Fruit fly (Drosophila melanogaster): ENCODE results near the gene hh.
A peak's percentile ranks its signal among the peaks of the same experiment; 100 is the strongest.

hh gene

dm6 chr3R:23133301-23133828 is 8.3 kb downstream of the hh start (continued):
- TF ChIP-seq dpn (GFP tag; optimal IDR thresholded peaks at IDR 0.05) (peak in 1 of 2 experiments; percentile 13), Ptx1 (GFP tag; IDR thresholded peaks at IDR 0.05) (no peak), sens-2 (GFP tag; IDR thresholded peaks at IDR 0.05) (0 out of 2 replicates have a peak, but pooled peaks have one; percentile 5), CG11504 (tag; optimal IDR thresholded peaks at IDR 0.05) (no peak), CG4854 (GFP tag; optimal IDR thresholded peaks at IDR 0.05) (no peak), ranshi (GFP tag; IDR thresholded peaks at IDR 0.05) (no peak), CG30431 (GFP tag; optimal IDR thresholded peaks at IDR 0.05) (no peak), CG12299 (tag; optimal IDR thresholded peaks at IDR 0.05) (no peak), Lhr (GFP tag; optimal IDR thresholded peaks at IDR 0.05) (no peak), CG10959 (GFP tag; IDR thresholded peaks at IDR 0.05) (no peak), Adf1 (GFP tag; IDR thresholded peaks at IDR 0.05) (no peak), yki (optimal IDR thresholded peaks at IDR 0.05) (no peak), CG16779 (GFP tag; IDR thresholded peaks at IDR 0.05) (no peak), Ravus (GFP tag; IDR thresholded peaks at IDR 0.05) (no peak), Asciz (GFP tag; optimal IDR thresholded peaks at IDR 0.05) (no peak), zen (tag; optimal IDR thresholded peaks at IDR 0.05) (peak; percentile 37), CG10321 (GFP tag; IDR thresholded peaks at IDR 0.05) (peak; percentile 90), Hmr (GFP tag; optimal IDR thresholded peaks at IDR 0.05) (no peak), Nf-YB (GFP tag; optimal IDR thresholded peaks at IDR 0.05) (peak; percentile 85), pzg (GFP tag; optimal IDR thresholded peaks at IDR 0.05) (no peak), vfl (GFP tag; optimal IDR thresholded peaks at IDR 0.05) (no peak), row (GFP tag; IDR thresholded peaks at IDR 0.05) (0 out of 3 replicates have a peak, but pooled peaks have one; percentile 33), CG16813 (GFP tag; IDR thresholded peaks at IDR 0.05; ENCODE audit: partially characterized antibody) (no peak), CG1647 (GFP tag; optimal IDR thresholded peaks at IDR 0.05) (no peak), CG1603 (tag; optimal IDR thresholded peaks at IDR 0.05) (no peak), Blimp-1 (GFP tag; optimal IDR thresholded peaks at IDR 0.05) (no peak), CG3065 (GFP tag; optimal IDR thresholded peaks at IDR 0.05) (peak; percentile 65), CG15269 (tag; optimal IDR thresholded peaks at IDR 0.05) (no peak)

DNA sequence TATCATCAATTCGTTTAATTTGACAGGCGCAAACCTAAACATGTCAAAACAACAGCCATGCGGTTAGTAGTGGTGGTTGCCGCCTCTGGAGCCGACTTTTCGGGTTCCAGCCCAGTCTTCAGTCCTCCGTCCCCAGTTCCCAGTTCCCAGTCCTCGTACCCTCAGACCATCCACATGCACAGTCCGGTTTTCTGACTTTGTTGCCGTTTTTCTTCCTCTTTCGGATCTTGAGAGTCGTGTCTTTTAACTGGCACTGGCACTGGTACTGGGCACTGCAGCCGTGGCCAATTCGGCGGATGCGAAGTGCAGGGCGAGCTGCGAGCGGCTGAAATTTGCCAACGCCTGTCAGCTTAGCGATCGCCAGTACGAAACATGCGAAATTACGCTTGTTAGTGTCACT is 9.4 kb downstream of the hh start:
- no peak for TF ChIP-seq CG31224 (GFP tag; IDR thresholded peaks at IDR 0.05)
- peak; percentile 10 for TF ChIP-seq Med (GFP tag)
- TF ChIP-seq corto (GFP tag; optimal IDR thresholded peaks at IDR 0.05): no peak
- no peak for TF ChIP-seq Hr39 (optimal IDR thresholded peaks at IDR 0.05)

- TF ChIP-seq CG16813 (GFP tag; IDR thresholded peaks at IDR 0.05; ENCODE audit: partially characterized antibody) (no peak), tll (GFP tag; optimal IDR thresholded peaks at IDR 0.05) (peak in 1 of 2 experiments; percentile 67), Kr (GFP tag; optimal IDR thresholded peaks at IDR 0.05) (peak; percentile 29), twi (tag; optimal IDR thresholded peaks at IDR 0.05) (peak; percentile 93), CG3065 (GFP tag; optimal IDR thresholded peaks at IDR 0.05) (peak; percentile 53), D (optimal IDR thresholded peaks at IDR 0.05) (peak; percentile 59), D (GFP tag; optimal IDR thresholded peaks at IDR 0.05) (no peak), zfh2 (GFP tag; optimal IDR thresholded peaks at IDR 0.05) (no peak), CG11723 (GFP tag; optimal IDR thresholded peaks at IDR 0.05) (no peak), chinmo (GFP tag; IDR thresholded peaks at IDR 0.05; ENCODE audit: partially characterized antibody) (0 out of 4 replicates have a peak, but pooled peaks have one; percentile 3), Med (GFP tag) (peak; percentile 35), gce (GFP tag; IDR thresholded peaks at IDR 0.05) (0 out of 3 replicates have a peak, but pooled peaks have one; percentile 18), pan (optimal IDR thresholded peaks at IDR 0.05) (peak in 1 of 2 experiments; percentile 14), pan (GFP tag; optimal IDR thresholded peaks at IDR 0.05 in 1 of 2, IDR thresholded peaks at IDR 0.05 in 1 of 2) (no peak)
These were observed 10.3 kb downstream of the hh start for dm6 chr3R:23131341-23131884.

Data from whole organism, embryonic.